Worm (Caenorhabditis elegans) whole organism, midembryonic: ENCODE data around the gene T05H10.4.

Experiments used
- T22C8.4 ChIP-seq: fragments of 200-800 bp; sonication (Bioruptor generic); IDR thresholded peaks from 2 replicates; pipeline ENCODE4 v1.3.6; 2022; ENCODE audit warnings: missing genetic modification characterization, missing compliant biosample characterization
- cog-1 ChIP-seq: sonication (generic microtip); optimal IDR thresholded peaks from 2 replicates; lab custom pipeline; 2016; ENCODE audit warnings: missing genetic modification characterization, missing compliant biosample characterization
- flt-1 ChIP-seq: fragments of 200-800 bp; sonication (Bioruptor generic); IDR thresholded peaks from 2 replicates; pipeline ENCODE4 v1.3.6; 2022; ENCODE audit warnings: missing genetic modification characterization, missing compliant biosample characterization
- klf-2 ChIP-seq: fragments of 200-800 bp; sonication (Bioruptor generic); conservative IDR thresholded peaks from 2 replicates; pipeline ENCODE4 v1.3.6; 2022; ENCODE audit warnings: missing genetic modification reagents, missing genetic modification characterization, missing compliant biosample characterization
- med-1 ChIP-seq: sonication (generic microtip); optimal IDR thresholded peaks from 2 replicates; lab custom pipeline; 2017; ENCODE audit warnings: missing genetic modification characterization, mild to moderate bottlenecking, missing compliant biosample characterization, antibody characterized with exemption, missing genetic modification reagents; ENCODE audit not compliant: insufficient read depth
- ref-1 ChIP-seq: fragments of 200-800 bp; sonication (Bioruptor generic); conservative IDR thresholded peaks from 2 replicates; pipeline ENCODE4 v1.3.6; 2022; ENCODE audit warnings: missing genetic modification reagents, missing genetic modification characterization, missing compliant biosample characterization
- tab-1 ChIP-seq: fragments of 200-800 bp; sonication (Bioruptor generic); IDR thresholded peaks from 2 replicates; pipeline ENCODE4 v1.3.6; 2022; ENCODE audit warnings: missing genetic modification characterization, missing compliant biosample characterization
- ztf-23 ChIP-seq: fragments of 200-800 bp; sonication (Bioruptor generic); IDR thresholded peaks from 2 replicates; pipeline ENCODE4 v1.3.6; 2022; ENCODE audit warnings: missing genetic modification reagents, missing genetic modification characterization, missing compliant biosample characterization
- ztf-29 ChIP-seq: fragments of 200-800 bp; sonication (Bioruptor generic); IDR thresholded peaks from 2 replicates; pipeline ENCODE4 v1.3.6; 2022; ENCODE audit warnings: missing genetic modification reagents, missing genetic modification characterization, missing compliant biosample characterization

The T05H10.4 gene

ce11 chrII:8020580-8021044, 32.3 kb upstream of the T05H10.4 start:
- TF ChIP-seq ref-1 (GFP tag; lab: Robert Waterston, UW) = no peak
- TF ChIP-seq flt-1 = no peak
- TF ChIP-seq ztf-29 (GFP tag; lab: Robert Waterston, UW) = no peak
- no peak for TF ChIP-seq T22C8.4
- TF ChIP-seq ztf-23 (GFP tag; lab: Robert Waterston, UW) = no peak
- no peak for TF ChIP-seq cog-1 (tag; lab: Kevin White, UChicago)
- no peak for TF ChIP-seq tab-1 (GFP tag; lab: Robert Waterston, UW)

DNA sequence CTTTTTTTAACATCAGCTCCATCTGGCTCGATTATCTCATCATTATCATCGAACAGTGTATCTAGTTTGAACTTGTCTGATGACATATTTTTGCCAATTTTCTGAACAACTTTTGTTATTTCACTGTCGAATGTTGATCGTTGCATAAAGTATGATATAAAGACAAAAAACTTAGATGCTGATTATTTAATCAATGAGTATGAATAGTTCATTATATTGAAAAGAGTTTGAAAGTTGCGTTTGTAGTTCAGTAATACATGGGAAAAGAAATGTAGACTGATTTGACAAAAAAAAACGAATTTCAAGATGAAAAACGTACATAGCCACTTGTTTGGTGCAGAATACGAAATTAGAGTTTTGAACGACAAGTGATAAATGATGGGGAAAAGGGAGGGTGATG, 30.5 kb upstream of the T05H10.4 start, which contains the start of gene hda-2:
Gene hda-2, minus strand, starts transcription at position 101 of the 400 bp plus-strand sequence.
- TF ChIP-seq med-1 (GFP tag; lab: Kevin White, UChicago) (no peak), T22C8.4 (no peak), ztf-29 (GFP tag; lab: Robert Waterston, UW) (no peak), tab-1 (GFP tag; lab: Robert Waterston, UW) (no peak), flt-1 (no peak), cog-1 (tag; lab: Kevin White, UChicago) (no peak), klf-2 (GFP tag; lab: Robert Waterston, UW) (no peak), ztf-23 (GFP tag; lab: Robert Waterston, UW) (no peak), ref-1 (GFP tag; lab: Robert Waterston, UW) (no peak)

ce11 chrII:8027663-8028062, 25.3 kb upstream of the T05H10.4 start, which contains the start of gene swsn-7:
TSS of gene swsn-7 (minus strand) at chrII:8027763.
- TF ChIP-seq ref-1 (GFP tag; lab: Robert Waterston, UW) (no peak), ztf-29 (GFP tag; lab: Robert Waterston, UW) (no peak), ztf-23 (GFP tag; lab: Robert Waterston, UW) (no peak), klf-2 (GFP tag; lab: Robert Waterston, UW) (no peak), T22C8.4 (no peak), flt-1 (no peak), cog-1 (tag; lab: Kevin White, UChicago) (no peak), tab-1 (GFP tag; lab: Robert Waterston, UW) (no peak), med-1 (GFP tag; lab: Kevin White, UChicago) (no peak)

DNA sequence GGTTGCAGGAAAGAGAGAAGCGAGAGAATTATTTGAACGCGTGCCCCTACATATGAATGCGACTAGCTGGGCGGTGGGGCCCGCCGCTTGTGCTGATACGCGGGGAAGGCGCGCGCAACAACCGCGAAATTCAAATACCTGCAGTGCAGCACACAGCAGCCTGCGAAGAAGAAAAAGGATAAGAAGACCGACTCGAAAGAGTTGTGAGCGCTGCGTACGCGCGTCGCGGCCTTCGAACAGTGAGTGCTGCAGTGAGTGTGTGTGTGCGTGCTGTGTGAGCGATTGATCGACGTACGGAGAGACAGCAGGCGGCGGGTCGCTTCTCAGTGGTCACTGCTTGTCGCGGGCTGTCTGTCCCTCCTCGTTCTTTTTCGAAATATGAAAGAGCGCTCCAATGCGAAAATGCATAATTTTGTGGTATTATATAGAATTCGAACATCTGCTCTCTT, 24.7 kb upstream of the T05H10.4 start:
- TF ChIP-seq tab-1 (GFP tag; lab: Robert Waterston, UW) = no peak
- TF ChIP-seq T22C8.4 = peak; percentile 62
- TF ChIP-seq flt-1 = peak; percentile 74; the same call in 1 of the 2 replicates
- peak; percentile 60; the same call in 1 of the 2 replicates for TF ChIP-seq ztf-29 (GFP tag; lab: Robert Waterston, UW)
- no peak for TF ChIP-seq klf-2 (GFP tag; lab: Robert Waterston, UW)
- no peak for TF ChIP-seq ref-1 (GFP tag; lab: Robert Waterston, UW)
- TF ChIP-seq cog-1 (tag; lab: Kevin White, UChicago) = peak; percentile 77
- TF ChIP-seq ztf-23 (GFP tag; lab: Robert Waterston, UW) = peak; percentile 79
- no peak for TF ChIP-seq med-1 (GFP tag; lab: Kevin White, UChicago)

ce11 chrII:8028730-8029129, 24.2 kb upstream of the T05H10.4 start:
- TF ChIP-seq ztf-23 (GFP tag; lab: Robert Waterston, UW) (no peak), cog-1 (tag; lab: Kevin White, UChicago) (no peak), flt-1 (no peak), klf-2 (GFP tag; lab: Robert Waterston, UW) (no peak), T22C8.4 (no peak), med-1 (GFP tag; lab: Kevin White, UChicago) (no peak), ztf-29 (GFP tag; lab: Robert Waterston, UW) (no peak), tab-1 (GFP tag; lab: Robert Waterston, UW) (no peak), ref-1 (GFP tag; lab: Robert Waterston, UW) (no peak)

DNA sequence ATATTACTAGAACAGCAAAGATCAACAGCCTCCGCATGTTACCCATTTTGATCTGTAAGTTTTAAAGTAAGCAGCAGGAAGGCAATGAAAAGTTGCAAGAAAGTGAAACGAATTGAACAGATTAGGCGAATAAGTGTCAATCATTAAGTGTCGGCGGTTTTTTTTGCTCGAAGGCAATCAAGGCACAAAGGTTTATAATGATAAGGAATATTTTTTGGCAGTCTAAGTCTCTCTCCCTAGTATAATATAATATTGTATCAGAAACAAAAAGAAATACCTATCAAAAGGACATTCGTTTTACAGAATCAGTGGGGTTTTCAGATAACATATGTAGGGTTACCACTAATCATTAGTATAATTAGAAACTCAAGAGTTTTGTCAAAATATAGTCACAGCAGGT, 20.3 kb upstream of the T05H10.4 start, which contains the start of gene nrf-6:
Gene nrf-6, minus strand, starts transcription at position 52 of the 400 bp plus-strand sequence.
- no peak for TF ChIP-seq ztf-23 (GFP tag; lab: Robert Waterston, UW)
- TF ChIP-seq flt-1 = no peak
- TF ChIP-seq ref-1 (GFP tag; lab: Robert Waterston, UW) = no peak
- TF ChIP-seq tab-1 (GFP tag; lab: Robert Waterston, UW) = no peak

DNA sequence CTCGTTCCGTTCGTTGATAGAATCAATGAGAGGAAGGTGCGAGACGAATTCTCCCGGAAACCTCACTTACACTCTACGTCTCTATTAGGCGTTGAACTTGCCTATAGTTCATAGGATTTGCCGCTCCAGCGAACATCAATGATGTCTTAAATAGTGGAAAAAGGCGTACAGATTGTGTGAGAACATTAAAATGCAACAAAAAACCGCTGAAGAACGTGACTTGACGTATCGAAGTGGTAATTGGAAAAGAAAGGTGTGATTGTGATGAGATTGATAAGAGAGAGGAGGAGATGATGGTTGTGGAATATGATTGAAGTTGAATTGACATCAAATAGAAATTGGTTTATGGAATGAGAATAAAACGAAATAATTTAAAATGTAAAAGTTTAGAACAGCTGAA, 18.9 kb upstream of the T05H10.4 start:
- TF ChIP-seq T22C8.4 = no peak

DNA sequence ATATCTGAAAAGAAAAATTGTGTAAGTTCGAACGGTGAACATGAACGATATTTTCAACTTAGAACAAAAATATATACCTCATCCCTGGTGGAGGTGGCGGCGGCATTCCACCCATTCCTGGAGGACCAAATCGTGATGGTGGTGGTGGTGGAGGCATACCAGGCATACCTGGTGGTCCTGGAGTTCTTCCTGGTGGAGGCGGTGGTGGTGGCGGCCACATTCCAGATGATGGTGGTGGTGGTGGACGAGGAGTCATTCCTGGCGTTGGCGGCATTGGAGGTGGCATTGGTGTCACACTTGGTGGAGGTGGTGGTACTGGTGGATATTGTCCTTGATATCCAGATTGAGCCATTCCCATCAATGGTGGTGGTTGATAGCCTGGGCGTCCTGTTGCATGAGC, 18.3 kb upstream of the T05H10.4 start:
- TF ChIP-seq ztf-29 (GFP tag; lab: Robert Waterston, UW) (no peak), ztf-23 (GFP tag; lab: Robert Waterston, UW) (no peak), cog-1 (tag; lab: Kevin White, UChicago) (no peak), med-1 (GFP tag; lab: Kevin White, UChicago) (no peak), flt-1 (no peak), T22C8.4 (no peak)

DNA sequence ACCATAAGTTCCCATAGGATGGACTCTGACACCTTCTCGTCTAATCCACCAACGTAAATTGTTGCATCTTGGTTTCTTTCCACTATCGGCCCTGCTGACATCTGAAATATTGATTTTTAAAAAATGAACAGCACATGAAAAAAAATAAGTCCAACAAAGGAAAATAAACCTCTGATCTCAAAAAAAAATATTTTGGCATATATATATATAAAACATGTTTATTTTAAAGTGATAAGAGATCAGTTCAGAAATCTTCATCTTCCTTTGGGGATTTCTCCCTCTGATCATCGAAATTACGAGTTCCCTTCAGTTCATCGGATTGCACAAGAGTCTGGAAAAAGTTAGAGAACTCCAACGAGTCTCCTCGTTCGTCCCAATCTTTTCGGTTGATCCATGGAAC, 17.3 kb upstream of the T05H10.4 start, which contains the start of gene sap-49:
Gene sap-49, minus strand, starts transcription at position 101 of the 400 bp plus-strand sequence.
- TF ChIP-seq klf-2 (GFP tag; lab: Robert Waterston, UW) (no peak), med-1 (GFP tag; lab: Kevin White, UChicago) (no peak), tab-1 (GFP tag; lab: Robert Waterston, UW) (no peak), flt-1 (no peak), ztf-29 (GFP tag; lab: Robert Waterston, UW) (no peak), ztf-23 (GFP tag; lab: Robert Waterston, UW) (no peak), cog-1 (tag; lab: Kevin White, UChicago) (no peak), ref-1 (GFP tag; lab: Robert Waterston, UW) (no peak), T22C8.4 (no peak)

- TF ChIP-seq tab-1 (GFP tag; lab: Robert Waterston, UW) (no peak), ref-1 (GFP tag; lab: Robert Waterston, UW) (no peak), klf-2 (GFP tag; lab: Robert Waterston, UW) (no peak), ztf-29 (GFP tag; lab: Robert Waterston, UW) (no peak), med-1 (GFP tag; lab: Kevin White, UChicago) (no peak)
Observed at ce11 chrII:8037246-8037645, 15.7 kb upstream of the T05H10.4 start, which contains the start of gene arp-6. TSS of gene arp-6 (minus strand) at chrII:8037346.
